Worm (Caenorhabditis elegans) whole organism, L1 larva: ENCODE results near the gene T16A1.4.

ENCODE experiments used
- C04F5.9 ChIP-seq: sonication (generic microtip); optimal IDR thresholded peaks from 2 replicates; lab custom pipeline; 2016; ENCODE audit warnings: missing genetic modification characterization, missing compliant biosample characterization
- alr-1 ChIP-seq: fragments of 200-800 bp; sonication (Bioruptor generic); optimal IDR thresholded peaks from 2 replicates; lab custom pipeline; 2018; ENCODE audit warnings: borderline replicate concordance, mild to moderate bottlenecking, missing genetic modification characterization, missing compliant biosample characterization
- ama-1 ChIP-seq: fragments of 150-350 bp; optimal IDR thresholded peaks from 2 replicates; lab custom pipeline; 2014
- blmp-1 ChIP-seq: fragments of 150-350 bp; optimal IDR thresholded peaks from 2 replicates; lab custom pipeline; 2014; ENCODE audit warnings: missing biosample characterization, missing genetic modification characterization
- ceh-82 ChIP-seq, 3 experiments: fragments of 150-350 bp in 1 of 3; sonication (generic microtip) in 2 of 3; optimal IDR thresholded peaks; 2 replicates each; lab custom pipeline; 2014 to 2017; ENCODE audit warnings: missing biosample characterization in 3 of 3, missing genetic modification characterization in 3 of 3
- ceh-88 ChIP-seq: fragments of 200-800 bp; sonication (Bioruptor generic); IDR thresholded peaks from 2 replicates; pipeline ENCODE4 v1.3.6; 2022; ENCODE audit warnings: missing genetic modification characterization, missing compliant biosample characterization
- ces-1 ChIP-seq: fragments of 150-350 bp; optimal IDR thresholded peaks from 2 replicates; lab custom pipeline; 2014; ENCODE audit warnings: missing biosample characterization, missing genetic modification reagents, missing genetic modification characterization
- dpl-1 ChIP-seq, 3 experiments: fragments of 150-350 bp in 2 of 3; sonication (generic microtip) in 1 of 3; optimal IDR thresholded peaks; 2 replicates each; lab custom pipeline; 2014 to 2017; ENCODE audit warnings: missing biosample characterization in 3 of 3, missing genetic modification characterization in 3 of 3, missing genetic modification reagents in 3 of 3
- efl-1 ChIP-seq, 4 experiments: fragments of 150-350 bp; optimal IDR thresholded peaks in 3 of 4; peaks in 1 of 4; 1 replicate in 1 of 4; 2 replicates in 3 of 4; lab custom pipeline; 2014; ENCODE audit warnings: missing biosample characterization in 2 of 4, missing genetic modification characterization in 2 of 4, missing genetic modification reagents in 2 of 4
- egl-13 ChIP-seq: sonication (generic microtip); optimal IDR thresholded peaks from 2 replicates; lab custom pipeline; 2016; ENCODE audit warnings: missing genotype, missing genetic modification reagents, missing genetic modification characterization, missing compliant biosample characterization
- elt-2 ChIP-seq: sonication (generic microtip); optimal IDR thresholded peaks from 2 replicates; lab custom pipeline; 2016; ENCODE audit warnings: missing genetic modification characterization, mild to moderate bottlenecking, inconsistent platforms, missing compliant biosample characterization, missing genetic modification reagents
- ets-5 ChIP-seq: fragments of 200-800 bp; sonication (Bioruptor generic); IDR thresholded peaks from 2 replicates; pipeline ENCODE4 v1.3.6; 2022; ENCODE audit warnings: missing genetic modification characterization, missing compliant biosample characterization
- fos-1 ChIP-seq: fragments of 150-350 bp; optimal IDR thresholded peaks from 2 replicates; lab custom pipeline; 2014; ENCODE audit warnings: missing biosample characterization, missing genetic modification characterization
- grh-1 ChIP-seq: fragments of 200-800 bp; sonication (Bioruptor generic); IDR thresholded peaks from 2 replicates; pipeline ENCODE4 v1.3.6; 2022; ENCODE audit warnings: missing genetic modification reagents, missing genetic modification characterization, missing compliant biosample characterization
- hlh-17 ChIP-seq: fragments of 200-800 bp; sonication (Bioruptor generic); optimal IDR thresholded peaks from 2 replicates; lab custom pipeline; 2018; ENCODE audit warnings: missing genetic modification characterization, mild to moderate bottlenecking, missing compliant biosample characterization, moderate library complexity, borderline replicate concordance
- isw-1 ChIP-seq: fragments of 200-800 bp; sonication (Bioruptor generic); IDR thresholded peaks from 2 replicates; pipeline ENCODE4 v1.3.6; 2022; ENCODE audit warnings: missing genetic modification characterization, missing compliant biosample characterization
- lin-15B ChIP-seq: fragments of 150-350 bp; sonication (generic microtip); optimal IDR thresholded peaks from 3 replicates; lab custom pipeline; 2014; ENCODE audit warnings: missing biosample characterization, missing genetic modification characterization
- lin-35 ChIP-seq, 2 experiments: fragments of 150-350 bp; optimal IDR thresholded peaks; 2 replicates each; lab custom pipeline; 2014; ENCODE audit warnings: missing biosample characterization in 2 of 2, missing genetic modification characterization in 2 of 2, missing genetic modification reagents in 2 of 2
- lsy-2 ChIP-seq, 2 experiments: fragments of 150-350 bp; optimal IDR thresholded peaks; 2 replicates each; lab custom pipeline; 2014; ENCODE audit warnings: missing biosample characterization in 2 of 2, missing genetic modification characterization in 2 of 2
- mef-2 ChIP-seq: fragments of 150-350 bp; optimal IDR thresholded peaks from 2 replicates; lab custom pipeline; 2014; ENCODE audit warnings: missing biosample characterization, missing genetic modification characterization
- mep-1 ChIP-seq: fragments of 150-350 bp; optimal IDR thresholded peaks from 2 replicates; lab custom pipeline; 2014; ENCODE audit warnings: missing biosample characterization, missing genetic modification characterization
- nhr-12 ChIP-seq: sonication (generic microtip); optimal IDR thresholded peaks from 2 replicates; lab custom pipeline; 2017; ENCODE audit warnings: missing biosample characterization, missing genetic modification characterization
- nhr-20 ChIP-seq: sonication (generic microtip); optimal IDR thresholded peaks from 2 replicates; lab custom pipeline; 2016; ENCODE audit warnings: mild to moderate bottlenecking, missing genetic modification characterization, missing compliant biosample characterization
- nhr-76 ChIP-seq: sonication (generic microtip); optimal IDR thresholded peaks from 2 replicates; lab custom pipeline; 2017; ENCODE audit warnings: missing biosample characterization, missing genetic modification characterization
- nhr-77 ChIP-seq: fragments of 150-350 bp; optimal IDR thresholded peaks from 2 replicates; lab custom pipeline; 2014; ENCODE audit warnings: missing biosample characterization, missing genetic modification characterization
- nhr-84 ChIP-seq: sonication (generic microtip); optimal IDR thresholded peaks from 2 replicates; lab custom pipeline; 2017; ENCODE audit warnings: missing biosample characterization, missing genetic modification characterization
- skn-1 ChIP-seq: fragments of 150-350 bp; optimal IDR thresholded peaks from 2 replicates; lab custom pipeline; 2014; ENCODE audit warnings: missing biosample characterization, missing genetic modification characterization
- snpc-4 ChIP-seq: fragments of 150-350 bp; optimal IDR thresholded peaks from 2 replicates; lab custom pipeline; 2014; ENCODE audit warnings: missing biosample characterization, missing genetic modification characterization
- tlp-1 ChIP-seq: fragments of 150-350 bp; optimal IDR thresholded peaks from 2 replicates; lab custom pipeline; 2014; ENCODE audit warnings: missing biosample characterization, missing genetic modification characterization
- unc-130 ChIP-seq: fragments of 150-350 bp; optimal IDR thresholded peaks from 2 replicates; lab custom pipeline; 2017; ENCODE audit warnings: missing biosample characterization, missing genetic modification characterization, inconsistent platforms
- unc-30 ChIP-seq: sonication (generic microtip); optimal IDR thresholded peaks from 2 replicates; lab custom pipeline; 2017; ENCODE audit warnings: missing biosample characterization, missing genetic modification characterization
- unc-62 ChIP-seq: fragments of 150-350 bp; optimal IDR thresholded peaks from 2 replicates; lab custom pipeline; 2014; ENCODE audit warnings: missing biosample characterization, missing genetic modification reagents, missing genetic modification characterization
- unc-86 ChIP-seq: sonication (generic microtip); optimal IDR thresholded peaks from 2 replicates; lab custom pipeline; 2016; ENCODE audit warnings: missing genetic modification characterization, missing compliant biosample characterization
- unc-98 ChIP-seq: fragments of 200-800 bp; sonication (Bioruptor generic); IDR thresholded peaks from 2 replicates; pipeline ENCODE4 v1.3.6; 2022; ENCODE audit warnings: missing genetic modification characterization, missing compliant biosample characterization
- xbp-1 ChIP-seq: sonication (generic microtip); optimal IDR thresholded peaks from 2 replicates; lab custom pipeline; 2016; ENCODE audit warnings: missing genetic modification characterization, missing compliant biosample characterization
- zag-1 ChIP-seq: fragments of 150-350 bp; optimal IDR thresholded peaks from 2 replicates; lab custom pipeline; 2014; ENCODE audit warnings: missing biosample characterization, missing genetic modification characterization
- zip-4 ChIP-seq: fragments of 200-800 bp; sonication (Bioruptor generic); optimal IDR thresholded peaks from 2 replicates; lab custom pipeline; 2018; ENCODE audit warnings: mild to moderate bottlenecking, missing genetic modification characterization, moderate library complexity, missing compliant biosample characterization
- ztf-11 ChIP-seq, 2 experiments: sonication (generic microtip); optimal IDR thresholded peaks; 2 replicates each; lab custom pipeline; 2016 to 2017; ENCODE audit warnings: missing genetic modification characterization in 2 of 2, missing biosample characterization in 1 of 2, missing compliant biosample characterization in 1 of 2

The T16A1.4 gene

DNA sequence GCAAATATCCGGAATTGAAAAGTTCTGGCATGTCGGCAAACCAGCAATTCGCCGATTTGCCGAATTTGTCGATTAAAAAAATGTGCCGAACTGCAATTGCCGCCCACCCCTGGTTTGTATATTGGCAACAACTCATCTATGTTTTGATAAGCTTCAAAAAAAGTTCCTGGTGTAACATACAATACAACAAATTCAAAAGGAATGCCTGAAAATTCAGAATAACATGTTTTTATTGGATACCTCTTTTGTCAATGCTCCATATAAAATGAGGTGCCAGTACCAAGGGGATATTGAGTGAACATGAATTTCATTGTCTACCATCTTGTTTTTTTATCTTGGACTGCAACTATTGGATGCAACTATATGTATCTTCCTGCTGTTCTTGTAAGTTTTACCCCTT lies at the start of gene T16A1.4:
Gene T16A1.4, plus strand, starts transcription at position 301 of the 400 bp plus-strand sequence.
- no peak for TF ChIP-seq mef-2 (tag; lab: Kevin White, UChicago)
- no peak for TF ChIP-seq fos-1 (tag; lab: Kevin White, UChicago)
- no peak for TF ChIP-seq nhr-12 (tag; lab: Kevin White, UChicago)
- no peak for TF ChIP-seq alr-1 (tag; lab: Kevin White, UChicago)

- TF ChIP-seq unc-98 (GFP tag; lab: Robert Waterston, UW), result no peak
- no peak for TF ChIP-seq fos-1 (tag; lab: Kevin White, UChicago)
- no peak for TF ChIP-seq ceh-82 (tag; optimal IDR thresholded peaks at IDR 0.05; lab: Kevin White, UChicago)
- TF ChIP-seq ets-5, result no peak
- TF ChIP-seq isw-1 (GFP tag; lab: Robert Waterston, UW), result no peak
- TF ChIP-seq egl-13 (tag; lab: Kevin White, UChicago), result no peak
- no peak for TF ChIP-seq ama-1 (lab: Kevin White, UChicago)
- no peak for TF ChIP-seq tlp-1 (tag; lab: Kevin White, UChicago)
- TF ChIP-seq nhr-77 (tag; lab: Kevin White, UChicago), result no peak
- TF ChIP-seq ztf-11 (tag; optimal IDR thresholded peaks at IDR 0.05; lab: Kevin White, UChicago), result no peak
- TF ChIP-seq grh-1, result no peak
- TF ChIP-seq lin-15B, result no peak
- no peak for TF ChIP-seq efl-1 (optimal IDR thresholded peaks at IDR 0.05; lab: Kevin White, UChicago)
- no peak for TF ChIP-seq efl-1 (GFP tag; optimal IDR thresholded peaks at IDR 0.05 in 1 of 2; lab: Kevin White, UChicago)
- TF ChIP-seq, all 84 proteins: peak for 0
Observed at ce11 chrII:2031852-2032251, 49.5 kb upstream of the T16A1.4 start, which contains the start of gene bath-5. bath-5 (minus strand) TSS chrII:2031952.

- peak; percentile 51 to 77 (median 75) for TF ChIP-seq dpl-1 (GFP tag; optimal IDR thresholded peaks at IDR 0.05; lab: Kevin White, UChicago)
- peak in 1 of 2 experiments; percentile 20 for TF ChIP-seq lsy-2 (tag; optimal IDR thresholded peaks at IDR 0.05; lab: Kevin White, UChicago)
- TF ChIP-seq efl-1 (optimal IDR thresholded peaks at IDR 0.05; lab: Kevin White, UChicago), result peak; percentile 33 to 90
- TF ChIP-seq efl-1 (GFP tag; optimal IDR thresholded peaks at IDR 0.05 in 1 of 2; lab: Kevin White, UChicago), result peak; percentile 81 to 98
- peak; percentile 60 to 90 for TF ChIP-seq lin-35 (GFP tag; optimal IDR thresholded peaks at IDR 0.05; lab: Kevin White, UChicago)
Observed at ce11 chrII:2032282-2032681, 49.1 kb upstream of the T16A1.4 start, which contains the start of gene btb-4. btb-4 (plus strand) TSS chrII:2032316.

ce11 chrII:2033286-2033685 lies 48.1 kb upstream of the T16A1.4 start, which contains the start of gene F59H6.14:
F59H6.14 (plus strand) TSS chrII:2033586.
- TF ChIP-seq zip-4 (GFP tag; lab: Kevin White, UChicago), result no peak
- TF ChIP-seq unc-98 (GFP tag; lab: Robert Waterston, UW), result no peak
- TF ChIP-seq ceh-82 (tag; optimal IDR thresholded peaks at IDR 0.05; lab: Kevin White, UChicago), result no peak
- no peak for TF ChIP-seq xbp-1
- TF ChIP-seq zag-1, result no peak
- TF ChIP-seq nhr-12 (tag; lab: Kevin White, UChicago), result no peak
- TF ChIP-seq unc-130 (tag; lab: Kevin White, UChicago), result no peak
- TF ChIP-seq unc-62, result no peak
- TF ChIP-seq ces-1 (GFP tag; lab: Kevin White, UChicago), result no peak
- no peak for TF ChIP-seq efl-1 (optimal IDR thresholded peaks at IDR 0.05; lab: Kevin White, UChicago)
- no peak for TF ChIP-seq efl-1 (GFP tag; optimal IDR thresholded peaks at IDR 0.05 in 1 of 2; lab: Kevin White, UChicago)
- no peak for TF ChIP-seq nhr-20 (tag; lab: Kevin White, UChicago)
- no peak for TF ChIP-seq ama-1 (lab: Kevin White, UChicago)
- no peak for TF ChIP-seq nhr-76 (tag; lab: Kevin White, UChicago)
- TF ChIP-seq C04F5.9, result no peak
- no peak for TF ChIP-seq lsy-2 (tag; optimal IDR thresholded peaks at IDR 0.05; lab: Kevin White, UChicago)
- TF ChIP-seq hlh-17 (GFP tag; lab: Kevin White, UChicago), result no peak
- no peak for TF ChIP-seq elt-2 (tag; lab: Kevin White, UChicago)
- TF ChIP-seq nhr-84, result no peak
- TF ChIP-seq skn-1 (tag; lab: Kevin White, UChicago), result no peak
- no peak for TF ChIP-seq tlp-1 (tag; lab: Kevin White, UChicago)

DNA sequence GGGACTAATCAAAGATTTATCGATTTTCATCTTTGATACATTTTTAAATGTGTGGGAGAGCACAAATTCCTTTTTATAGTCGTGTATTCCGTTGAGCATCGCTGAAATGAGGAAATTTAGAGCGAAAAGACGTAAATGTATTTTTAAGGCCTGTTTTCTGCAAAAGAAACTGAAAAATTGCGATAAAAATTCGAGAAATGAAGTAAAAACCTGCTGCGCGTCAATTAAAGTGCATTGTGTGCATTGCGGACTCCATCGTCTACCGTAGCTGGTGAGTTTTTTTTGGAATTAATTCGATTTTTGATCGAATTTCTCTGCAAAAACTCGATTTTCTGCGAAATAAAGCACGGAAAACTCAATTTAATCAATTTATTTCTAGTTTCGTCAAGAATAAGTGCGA lies 42.1 kb upstream of the T16A1.4 start, which contains the start of gene bath-19:
Gene bath-19, minus strand, starts transcription at position 101 of the 400 bp plus-strand sequence.
- no peak for TF ChIP-seq unc-30
- no peak for TF ChIP-seq lin-15B
- TF ChIP-seq mep-1 (tag; lab: Kevin White, UChicago), result no peak
- TF ChIP-seq ceh-88 (GFP tag; lab: Robert Waterston, UW), result no peak
- no peak for TF ChIP-seq xbp-1
- no peak for TF ChIP-seq unc-86 (tag; lab: Kevin White, UChicago)
- no peak for TF ChIP-seq unc-62
- TF ChIP-seq dpl-1 (GFP tag; optimal IDR thresholded peaks at IDR 0.05; lab: Kevin White, UChicago), result no peak
- TF ChIP-seq blmp-1 (tag; lab: Kevin White, UChicago), result no peak
- TF ChIP-seq snpc-4 (tag; lab: Kevin White, UChicago), result no peak
